Fruit fly (Drosophila melanogaster) whole organism, prepupa: ENCODE data around the gene CG42536.

Experiments used
- CG11762 ChIP-seq: fragments of 200-800 bp; sonication (Bioruptor generic); optimal IDR thresholded peaks from 3 replicates; lab custom pipeline; 2016; ENCODE audit warnings: missing biosample characterization, missing genetic modification characterization; ENCODE audit not compliant: insufficient read depth
- CG11902 ChIP-seq: fragments of 200-800 bp; sonication (Bioruptor generic); optimal IDR thresholded peaks from 3 replicates; lab custom pipeline; 2016; ENCODE audit warnings: missing biosample characterization, missing genetic modification characterization
- CG32006 ChIP-seq: fragments of 200-800 bp; sonication (Bioruptor generic); optimal IDR thresholded peaks from 3 replicates; lab custom pipeline; 2017; ENCODE audit warnings: missing biosample characterization, mild to moderate bottlenecking, missing genetic modification characterization
- CG4318 ChIP-seq: fragments of 200-800 bp; sonication (Bioruptor generic); optimal IDR thresholded peaks from 3 replicates; lab custom pipeline; 2017; ENCODE audit warnings: missing biosample characterization, mild to moderate bottlenecking, missing genetic modification characterization
- CG6276 ChIP-seq: fragments of 200-800 bp; sonication (Bioruptor generic); optimal IDR thresholded peaks from 2 replicates; lab custom pipeline; 2017; ENCODE audit warnings: missing biosample characterization, mild to moderate bottlenecking, missing genetic modification characterization
- CG6808 ChIP-seq: fragments of 200-800 bp; sonication (Bioruptor generic); optimal IDR thresholded peaks from 3 replicates; lab custom pipeline; 2017; ENCODE audit warnings: missing biosample characterization, missing genetic modification characterization, mild to moderate bottlenecking, moderate library complexity, missing genetic modification reagents
- Gug ChIP-seq: fragments of 200-800 bp; sonication (Bioruptor generic); IDR thresholded peaks from 2 replicates; pipeline ENCODE4 v1.3.6; 2022; ENCODE audit warnings: missing biosample characterization, missing genetic modification characterization
- Hr38 ChIP-seq: sonication (Bioruptor generic); optimal IDR thresholded peaks from 2 replicates; lab custom pipeline; 2016; ENCODE audit warnings: missing biosample characterization, missing genetic modification characterization
- Lpt ChIP-seq: fragments of 200-800 bp; sonication (Bioruptor generic); optimal IDR thresholded peaks from 3 replicates; lab custom pipeline; 2016; ENCODE audit warnings: missing biosample characterization, missing genetic modification characterization
- Sox102F ChIP-seq: fragments of 200-800 bp; sonication (Bioruptor generic); optimal IDR thresholded peaks from 2 replicates; lab custom pipeline; 2016; ENCODE audit warnings: missing biosample characterization, mild to moderate bottlenecking, missing genetic modification characterization
- achi ChIP-seq: fragments of 200-800 bp; sonication (Bioruptor generic); optimal IDR thresholded peaks from 3 replicates; lab custom pipeline; 2016; ENCODE audit warnings: missing biosample characterization, missing genetic modification characterization
- cyc ChIP-seq: fragments of 200-800 bp; sonication (Bioruptor generic); optimal IDR thresholded peaks from 3 replicates; lab custom pipeline; 2016; ENCODE audit warnings: missing biosample characterization, missing genetic modification characterization
- esn ChIP-seq: fragments of 200-800 bp; sonication (Bioruptor generic); optimal IDR thresholded peaks from 2 replicates; lab custom pipeline; 2016; ENCODE audit warnings: missing biosample characterization, mild to moderate bottlenecking, missing genetic modification characterization, moderate library complexity
- pdm3 ChIP-seq: fragments of 200-800 bp; sonication (Bioruptor generic); optimal IDR thresholded peaks from 3 replicates; lab custom pipeline; 2016; ENCODE audit warnings: missing biosample characterization, missing genetic modification characterization

DNA sequence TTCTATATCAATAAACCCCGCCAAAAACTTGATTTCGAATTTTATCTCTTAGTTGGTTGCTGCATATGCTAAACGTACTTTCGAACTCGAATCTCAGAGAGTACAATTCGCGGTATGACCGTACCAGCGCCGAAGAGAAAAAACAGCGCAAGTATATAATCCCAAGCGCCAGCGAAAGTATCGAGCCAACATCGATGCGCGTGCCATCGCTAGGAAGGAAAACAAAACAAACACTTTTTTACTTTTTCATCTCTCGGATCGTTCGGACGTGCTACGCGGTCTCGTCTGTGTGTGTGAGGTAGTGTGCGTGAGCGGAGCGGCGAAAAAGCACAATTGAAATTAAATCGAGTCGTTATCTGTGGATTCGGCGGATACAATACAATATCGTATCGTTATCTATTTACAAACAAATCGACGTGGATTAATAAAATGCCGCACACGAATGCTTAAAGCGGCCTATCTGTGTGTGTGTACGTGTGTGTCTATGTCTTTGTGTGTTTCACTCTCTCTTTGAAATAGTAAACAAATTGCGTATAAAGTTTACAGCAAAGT is 34.7 kb upstream of the CG42536 start, which contains the start of gene simj:
- peak; percentile 42 for TF ChIP-seq CG6808 (GFP tag; lab: Kevin White, UChicago)
- no peak for TF ChIP-seq CG32006 (GFP tag; lab: Kevin White, UChicago)
- no peak for TF ChIP-seq CG11902 (GFP tag; lab: Kevin White, UChicago)
- TF ChIP-seq Hr38 (GFP tag; lab: Kevin White, UChicago): no peak
- TF ChIP-seq Lpt (GFP tag; lab: Kevin White, UChicago): no peak
- peak; percentile 49 for TF ChIP-seq Sox102F (GFP tag; lab: Kevin White, UChicago)
- no peak for TF ChIP-seq CG11762 (GFP tag; lab: Kevin White, UChicago)
- TF ChIP-seq achi (GFP tag; lab: Kevin White, UChicago): peak; percentile 4
- peak; percentile 44; the same call in 1 of the 2 replicates for TF ChIP-seq Gug (GFP tag; lab: Robert Waterston, UW)
- no peak for TF ChIP-seq CG4318
- TF ChIP-seq CG6276 (GFP tag; lab: Kevin White, UChicago): peak; percentile 32
- TF ChIP-seq pdm3: peak; percentile 23
- TF ChIP-seq cyc (GFP tag; lab: Kevin White, UChicago): no peak
- TF ChIP-seq esn (GFP tag; lab: Kevin White, UChicago): peak; percentile 24
